Fruit fly (Drosophila melanogaster) ovary, adult (tissue): ENCODE measurements around the gene wrm2.

ENCODE experiments used
- CG17801 ChIP-seq: fragments of 200-800 bp; optimal IDR thresholded peaks from 2 replicates; lab custom pipeline; 2019; ENCODE audit warnings: missing biosample characterization, mild to moderate bottlenecking, missing genetic modification characterization, moderate library complexity; ENCODE audit not compliant: partially characterized antibody

wrm2 gene

dm6 chr3L:7312754-7313153 is 22.3 kb downstream of the wrm2 start, which contains the start of gene unc-13-4A:
TSS of gene unc-13-4A (minus strand) at chr3L:7312896.
- no peak for TF ChIP-seq CG17801

DNA sequence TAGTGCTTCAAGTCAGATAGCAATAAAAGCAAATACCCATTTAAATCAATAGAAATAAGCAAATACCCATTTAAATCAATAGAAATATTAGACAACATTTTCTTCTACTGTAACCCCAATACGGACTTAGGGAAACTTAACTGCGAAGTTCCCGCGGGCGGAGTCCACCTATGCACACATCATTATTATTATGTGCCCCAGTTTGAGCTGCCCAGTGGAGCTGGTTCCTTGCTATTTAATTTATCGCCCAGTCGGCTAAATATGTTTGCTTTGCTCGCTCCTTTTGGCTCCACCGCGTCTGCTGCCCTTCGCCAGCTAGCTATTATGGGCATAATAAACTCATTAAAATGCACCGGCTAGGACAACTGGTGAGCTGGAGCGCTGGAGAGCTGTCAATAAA is 34.4 kb downstream of the wrm2 start:
- TF ChIP-seq CG17801, result no peak
